Worm (Caenorhabditis elegans) whole organism, midembryonic: ENCODE data around the gene F38B2.3.

Experiments used
- cog-1 ChIP-seq: sonication (generic microtip); optimal IDR thresholded peaks from 2 replicates; lab custom pipeline; 2016; ENCODE audit warnings: missing genetic modification characterization, missing compliant biosample characterization
- flt-1 ChIP-seq: fragments of 200-800 bp; sonication (Bioruptor generic); IDR thresholded peaks from 2 replicates; pipeline ENCODE4 v1.3.6; 2022; ENCODE audit warnings: missing genetic modification characterization, missing compliant biosample characterization
- tab-1 ChIP-seq: fragments of 200-800 bp; sonication (Bioruptor generic); IDR thresholded peaks from 2 replicates; pipeline ENCODE4 v1.3.6; 2022; ENCODE audit warnings: missing genetic modification characterization, missing compliant biosample characterization

- no peak for TF ChIP-seq cog-1 (tag; lab: Kevin White, UChicago)
- TF ChIP-seq flt-1 (GFP tag; lab: Robert Waterston, UW) = no peak
- TF ChIP-seq tab-1 (GFP tag; lab: Robert Waterston, UW) = no peak
Observed at ce11 chrX:11317939-11318338, 31.8 kb upstream of the F38B2.3 start, which contains the start of gene hizr-1.
